Worm (Caenorhabditis elegans) whole organism, L4/young adult: ENCODE results near the gene kin-29.

ENCODE experiments used
- W03F9.2 ChIP-seq: fragments of 150-350 bp; optimal IDR thresholded peaks from 2 replicates; lab custom pipeline; 2014; ENCODE audit warnings: missing biosample characterization, missing genetic modification characterization
- dao-5 ChIP-seq: sonication (generic microtip); optimal IDR thresholded peaks from 2 replicates; lab custom pipeline; 2016; ENCODE audit warnings: missing genotype, missing genetic modification characterization, moderate library complexity, missing compliant biosample characterization
- him-1 ChIP-seq: sonication (generic microtip); optimal IDR thresholded peaks from 2 replicates; lab custom pipeline; 2016; ENCODE audit warnings: missing genotype, missing genetic modification reagents, missing genetic modification characterization, missing compliant biosample characterization

DNA sequence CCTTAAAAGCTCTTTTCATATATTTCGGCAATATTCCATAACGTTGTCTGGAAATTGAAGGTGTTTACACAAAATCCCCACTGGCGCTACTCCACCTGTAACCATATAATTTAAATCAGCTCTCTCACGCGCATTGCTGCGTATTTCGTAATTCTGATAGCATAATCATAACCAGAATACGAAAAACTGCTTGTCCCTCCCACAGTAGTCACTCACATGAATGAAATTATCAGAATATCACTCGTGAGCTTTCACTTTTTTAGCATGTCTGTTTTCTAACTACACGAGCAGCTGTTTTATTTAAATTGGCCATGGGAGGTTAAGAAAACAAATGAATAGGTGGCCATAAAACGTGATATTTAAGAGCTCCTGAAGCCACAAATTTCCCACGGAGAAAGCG, 32.5 kb downstream of the kin-29 start:
- TF ChIP-seq him-1 (no peak), W03F9.2 (tag; lab: Kevin White, UChicago) (no peak), dao-5 (tag; lab: Kevin White, UChicago) (no peak)
